Worm (Caenorhabditis elegans): Measurements from ENCODE around the gene F44G4.5.

F44G4.5 gene

DNA sequence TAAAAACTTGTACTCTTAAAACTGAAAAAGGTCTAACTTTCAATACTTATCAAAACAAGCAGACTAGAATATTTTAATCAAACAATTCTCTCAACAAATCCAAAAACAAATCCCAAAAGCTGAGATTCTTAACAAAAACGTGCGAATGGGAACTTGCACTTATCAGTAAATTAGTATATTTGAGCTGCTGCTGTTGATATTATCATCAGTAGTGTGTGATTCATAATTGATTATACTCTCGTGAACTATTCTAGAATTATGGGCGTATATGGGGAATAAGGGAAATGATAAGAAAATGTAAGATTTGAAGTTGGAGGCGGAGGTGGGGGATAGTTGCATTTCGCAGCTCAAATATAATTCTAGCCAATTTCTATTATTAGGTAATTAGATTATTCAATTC is 14.0 kb upstream of the F44G4.5 start:
- TF ChIP-seq him-1 (tag; optimal IDR thresholded peaks at IDR 0.05) = no peak
- no peak for TF ChIP-seq dao-5 (tag; optimal IDR thresholded peaks at IDR 0.05)
- TF ChIP-seq W03F9.2 (tag; optimal IDR thresholded peaks at IDR 0.05) = no peak

DNA sequence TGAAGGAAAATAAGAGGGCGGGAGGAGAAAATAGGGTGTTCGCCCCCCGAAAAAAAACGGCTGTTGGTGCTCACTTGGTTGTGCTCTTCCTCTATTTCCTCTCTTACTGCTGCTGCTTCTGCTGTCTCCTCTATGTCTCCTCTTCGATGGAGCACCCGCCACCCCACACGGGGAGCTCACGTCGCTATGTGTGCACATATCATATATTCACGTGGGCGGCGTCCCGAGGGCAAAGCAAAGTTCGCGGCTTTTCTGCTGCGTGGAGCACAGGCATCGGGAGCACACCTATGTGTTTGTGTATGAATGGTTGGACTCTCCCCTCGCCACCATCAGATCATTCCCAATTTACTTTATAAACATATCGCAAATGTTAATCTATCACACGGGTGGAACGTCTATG is 13.1 kb upstream of the F44G4.5 start:
- TF ChIP-seq W03F9.2 (tag; optimal IDR thresholded peaks at IDR 0.05) (no peak), dao-5 (tag; optimal IDR thresholded peaks at IDR 0.05) (no peak), him-1 (tag; optimal IDR thresholded peaks at IDR 0.05) (no peak)

- no peak for TF ChIP-seq W03F9.2 (tag; optimal IDR thresholded peaks at IDR 0.05)
- no peak for TF ChIP-seq dao-5 (tag; optimal IDR thresholded peaks at IDR 0.05)
- no peak for TF ChIP-seq him-1 (tag; optimal IDR thresholded peaks at IDR 0.05)
These were observed 10.5 kb upstream of the F44G4.5 start for ce11 chrII:9010708-9011107.

DNA sequence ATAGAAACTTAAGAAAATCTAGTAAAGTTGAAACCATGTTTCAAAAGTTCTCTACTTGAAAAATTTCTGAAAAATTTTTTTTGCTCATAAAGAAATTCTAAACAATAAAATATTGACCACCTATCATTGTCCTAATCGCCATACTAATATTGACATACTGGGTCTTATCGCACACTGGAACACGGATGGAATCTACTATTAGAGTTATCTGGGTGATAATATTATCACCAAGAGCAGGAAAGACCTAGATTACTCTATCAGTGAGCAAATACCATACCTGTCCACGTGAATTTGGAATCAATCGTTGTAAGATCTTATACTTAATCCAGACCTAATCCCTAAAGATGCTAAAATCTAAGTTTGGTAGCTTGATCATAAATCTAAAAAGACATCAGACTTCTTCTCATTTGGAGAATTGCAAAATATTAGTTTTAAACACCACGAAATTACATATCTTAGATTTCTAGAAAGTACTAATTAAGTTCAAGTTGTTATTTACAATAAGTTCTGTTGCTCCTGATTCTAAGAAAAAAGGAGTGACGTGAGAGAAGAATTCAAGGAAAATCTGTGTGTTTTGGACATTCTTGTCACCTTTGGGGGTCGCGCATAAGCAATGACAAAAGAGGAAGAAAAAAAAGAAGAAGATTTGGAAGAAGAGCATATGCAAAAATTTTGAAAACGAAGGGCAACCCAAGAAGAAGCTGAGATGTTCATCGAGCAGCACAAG is 9.9 kb upstream of the F44G4.5 start:
- no peak for TF ChIP-seq him-1 (tag; optimal IDR thresholded peaks at IDR 0.05)
- no peak for TF ChIP-seq dao-5 (tag; optimal IDR thresholded peaks at IDR 0.05)

ce11 chrII:9007741-9008140 is 7.5 kb upstream of the F44G4.5 start:
- TF ChIP-seq him-1 (tag; optimal IDR thresholded peaks at IDR 0.05) (no peak), W03F9.2 (tag; optimal IDR thresholded peaks at IDR 0.05) (no peak), dao-5 (tag; optimal IDR thresholded peaks at IDR 0.05) (no peak)

DNA sequence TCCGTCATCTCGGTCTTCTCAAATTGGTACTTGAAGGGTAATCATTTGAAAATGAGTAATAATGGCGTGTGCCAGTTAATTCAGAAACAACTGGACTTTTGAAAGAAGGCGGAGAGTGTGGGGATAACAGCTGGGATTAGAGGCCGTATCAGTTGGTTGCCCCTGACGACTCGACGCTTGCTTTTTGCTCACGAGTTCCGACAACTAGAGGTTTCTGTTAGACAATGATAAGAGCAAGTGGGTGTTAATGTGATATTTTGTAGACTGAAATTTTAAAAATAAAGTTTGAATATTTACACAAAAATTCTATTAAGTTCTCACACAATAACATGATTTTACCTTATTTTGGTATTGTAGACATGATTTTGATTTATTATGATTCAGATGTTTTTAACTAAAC is 4.8 kb upstream of the F44G4.5 start, which contains the start of gene F44G4.7:
TSS of gene F44G4.7 (minus strand) at position 101 of the 400 bp plus-strand sequence.
- no peak for TF ChIP-seq him-1 (tag; optimal IDR thresholded peaks at IDR 0.05)
- no peak for TF ChIP-seq W03F9.2 (tag; optimal IDR thresholded peaks at IDR 0.05)
- no peak for TF ChIP-seq dao-5 (tag; optimal IDR thresholded peaks at IDR 0.05)

DNA sequence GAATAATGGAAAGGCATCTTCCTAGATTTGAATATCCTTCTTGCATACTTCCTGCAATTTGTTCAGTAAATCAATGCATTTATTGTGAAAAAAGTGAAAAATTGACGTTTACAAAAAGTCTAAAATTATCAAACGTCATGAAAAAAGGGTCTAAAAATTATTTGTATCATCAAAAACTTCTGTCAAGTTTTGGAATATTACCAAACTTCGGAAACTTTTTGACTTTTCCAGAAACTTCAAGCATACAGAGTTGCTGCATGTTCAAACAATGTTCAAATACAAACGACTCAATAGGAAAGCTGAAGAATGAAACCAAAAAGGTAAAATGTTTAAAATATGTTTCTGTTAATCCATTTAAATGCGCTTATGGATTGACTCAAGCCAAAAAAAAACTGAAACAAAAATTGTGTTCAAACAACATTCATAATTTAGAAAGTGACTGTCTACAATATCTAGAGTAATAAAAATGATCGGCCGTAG is 1.6 kb upstream of the F44G4.5 start, which contains the start of gene F44G4.6:
TSS of gene F44G4.6 (minus strand) at position 51 of the 480 bp plus-strand sequence.
- TF ChIP-seq him-1 (tag; optimal IDR thresholded peaks at IDR 0.05) (no peak), dao-5 (tag; optimal IDR thresholded peaks at IDR 0.05) (no peak), W03F9.2 (tag; optimal IDR thresholded peaks at IDR 0.05) (no peak)

DNA sequence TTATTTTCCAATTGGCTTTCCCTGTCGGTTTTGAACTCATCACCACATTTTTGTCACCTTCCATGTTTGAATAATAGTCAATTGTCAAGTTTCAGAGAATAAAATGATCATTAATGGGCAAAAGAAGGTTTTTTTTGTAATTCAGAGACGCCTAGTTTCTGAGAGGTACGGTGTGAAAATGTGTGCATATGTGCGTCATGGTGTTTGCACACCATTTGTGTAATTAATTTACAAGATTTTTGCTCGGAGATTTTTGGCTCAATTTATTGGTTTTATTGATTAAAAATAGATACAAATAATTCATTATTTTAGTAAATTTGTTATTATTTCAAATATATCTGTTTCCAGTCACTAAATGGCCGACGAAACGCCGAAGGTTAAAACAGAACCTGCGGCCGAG is 2.8 kb downstream of the F44G4.5 start, which contains the start of the genes F44G4.3 and tdp-1:
TSS of gene F44G4.3 (minus strand) at position 184 of the 400 bp plus-strand sequence.
TSS of gene tdp-1 (plus strand) at position 347 of the 400 bp plus-strand sequence.
- TF ChIP-seq W03F9.2 (tag; optimal IDR thresholded peaks at IDR 0.05) = no peak
- no peak for TF ChIP-seq dao-5 (tag; optimal IDR thresholded peaks at IDR 0.05)
- TF ChIP-seq him-1 (tag; optimal IDR thresholded peaks at IDR 0.05) = no peak

DNA sequence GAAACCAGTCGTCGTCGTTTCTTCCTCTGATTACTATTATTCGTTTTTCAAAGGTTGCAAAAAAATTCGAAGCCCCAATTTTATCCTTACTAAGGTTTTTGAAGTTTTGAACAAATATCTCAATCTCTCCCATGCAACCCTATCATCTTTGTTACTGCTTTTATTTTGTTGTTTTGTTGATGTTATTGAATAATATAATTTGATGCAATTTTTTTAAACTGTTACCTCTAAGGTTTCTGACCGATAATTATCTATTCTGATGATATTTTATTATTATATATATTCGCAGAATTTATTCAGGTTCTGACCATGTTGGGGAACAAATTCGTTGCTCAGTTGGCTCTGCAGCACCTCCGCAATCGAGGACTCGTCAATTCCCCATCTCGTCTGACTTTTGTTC is 4.2 kb downstream of the F44G4.5 start, which contains the start of gene ndub-2:
TSS of gene ndub-2 (plus strand) at position 301 of the 400 bp plus-strand sequence.
- TF ChIP-seq W03F9.2 (tag; optimal IDR thresholded peaks at IDR 0.05) (no peak), him-1 (tag; optimal IDR thresholded peaks at IDR 0.05) (no peak), dao-5 (tag; optimal IDR thresholded peaks at IDR 0.05) (no peak)

DNA sequence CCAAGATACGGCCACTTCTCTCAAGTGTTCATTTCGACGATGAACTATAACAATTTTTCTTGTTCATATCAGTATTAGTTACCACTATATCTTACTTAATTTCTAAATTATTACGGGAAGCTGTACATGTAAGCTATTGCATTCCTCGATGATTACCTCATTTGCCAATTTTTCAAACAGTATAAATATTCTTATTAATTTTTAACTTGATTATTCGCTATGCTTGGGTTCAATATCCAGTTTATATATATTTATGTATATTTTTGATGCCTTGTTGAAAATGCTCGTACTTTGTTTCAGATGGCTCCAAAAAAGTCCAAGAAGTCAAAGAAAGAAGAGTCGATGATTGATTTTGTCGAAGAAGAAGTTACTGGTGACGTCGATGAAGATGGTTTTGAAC is 5.9 kb downstream of the F44G4.5 start, which contains the start of gene F44G4.1:
TSS of gene F44G4.1 (plus strand) at position 301 of the 400 bp plus-strand sequence.
- no peak for TF ChIP-seq W03F9.2 (tag; optimal IDR thresholded peaks at IDR 0.05)
- no peak for TF ChIP-seq dao-5 (tag; optimal IDR thresholded peaks at IDR 0.05)
- TF ChIP-seq him-1 (tag; optimal IDR thresholded peaks at IDR 0.05) = no peak

- no peak for TF ChIP-seq W03F9.2 (tag; optimal IDR thresholded peaks at IDR 0.05)
- no peak for TF ChIP-seq dao-5 (tag; optimal IDR thresholded peaks at IDR 0.05)
- no peak for TF ChIP-seq him-1 (tag; optimal IDR thresholded peaks at IDR 0.05)
These were observed 7.5 kb downstream of the F44G4.5 start, which contains the start of gene ooc-5 for ce11 chrII:8992780-8993179. Gene ooc-5, plus strand, starts transcription at chrII:8993160.

ce11 chrII:8991602-8992001 is 8.6 kb downstream of the F44G4.5 start:
- TF ChIP-seq W03F9.2 (tag; optimal IDR thresholded peaks at IDR 0.05) (no peak), dao-5 (tag; optimal IDR thresholded peaks at IDR 0.05) (no peak), him-1 (tag; optimal IDR thresholded peaks at IDR 0.05) (no peak)

- TF ChIP-seq dao-5 (tag; optimal IDR thresholded peaks at IDR 0.05) (no peak), W03F9.2 (tag; optimal IDR thresholded peaks at IDR 0.05) (no peak), him-1 (tag; optimal IDR thresholded peaks at IDR 0.05) (no peak)
These were observed 10.0 kb downstream of the F44G4.5 start for ce11 chrII:8990267-8990666.

- TF ChIP-seq him-1 (tag; optimal IDR thresholded peaks at IDR 0.05) = no peak
- no peak for TF ChIP-seq dao-5 (tag; optimal IDR thresholded peaks at IDR 0.05)
- no peak for TF ChIP-seq W03F9.2 (tag; optimal IDR thresholded peaks at IDR 0.05)
These were observed 10.8 kb downstream of the F44G4.5 start, which contains the start of gene C18E9.9 for ce11 chrII:8989444-8989843. Gene C18E9.9, minus strand, starts transcription at chrII:8989544.
